Fruit fly (Drosophila melanogaster) S2 (cell line): ENCODE measurements around the gene Eaat2.

Experiments used
- CG8478 ChIP-seq: fragments of >200 bp; optimal IDR thresholded peaks from 2 replicates; lab custom pipeline; 2018
- CTCF ChIP-seq, 2 experiments: fragments of >200 bp; optimal IDR thresholded peaks; 2 replicates each; lab custom pipeline; 2018

Eaat2 gene

dm6 chr2L:698058-698457 is 46.1 kb downstream of the Eaat2 start:
- TF ChIP-seq CG8478 (lab: Kevin White, UChicago) = no peak

dm6 chr2L:697608-698007 is 46.6 kb downstream of the Eaat2 start:
- no peak for TF ChIP-seq CG8478 (lab: Kevin White, UChicago)
- TF ChIP-seq CTCF (optimal IDR thresholded peaks at IDR 0.05; lab: Kevin White, UChicago) = no peak

DNA sequence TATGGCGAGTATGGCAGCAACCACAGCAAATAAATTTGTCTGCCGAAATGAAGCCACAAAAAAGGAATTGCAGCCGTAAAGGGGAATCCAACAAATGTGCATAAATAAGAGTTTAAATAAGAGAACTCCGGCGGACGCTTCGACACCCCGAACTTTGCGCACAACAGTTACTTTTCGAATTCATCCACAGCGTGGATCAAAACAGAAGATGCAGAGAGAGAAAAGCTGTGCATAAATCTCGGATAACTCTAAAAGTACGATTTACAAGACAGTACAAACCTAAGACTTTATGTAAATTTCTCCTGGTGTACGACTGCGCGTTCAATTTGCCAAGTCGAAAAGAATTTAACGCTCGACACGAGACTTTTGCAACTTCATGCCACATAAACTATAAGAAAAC is 47.7 kb downstream of the Eaat2 start:
- TF ChIP-seq CTCF (optimal IDR thresholded peaks at IDR 0.05; lab: Kevin White, UChicago) = no peak
- no peak for TF ChIP-seq CG8478 (lab: Kevin White, UChicago)
